Worm (Caenorhabditis elegans) whole organism, young adult: Measurements from ENCODE around the gene T05H4.15.
A peak's percentile ranks its signal among the peaks of the same experiment; 100 is the strongest.

Source experiments
- B0035.1 ChIP-seq: sonication (generic microtip); optimal IDR thresholded peaks from 2 replicates; lab custom pipeline; 2016; ENCODE audit warnings: missing genetic modification characterization, mild to moderate bottlenecking, missing compliant biosample characterization, missing genotype, missing genetic modification reagents
- D2030.7 ChIP-seq: fragments of 200-800 bp; sonication (Bioruptor generic); IDR thresholded peaks from 2 replicates; pipeline ENCODE4 v1.3.6; 2022; ENCODE audit warnings: missing genetic modification reagents, missing genetic modification characterization, missing compliant biosample characterization
- F10E7.11 ChIP-seq: sonication (generic microtip); optimal IDR thresholded peaks from 2 replicates; lab custom pipeline; 2017; ENCODE audit warnings: mild to moderate bottlenecking, missing genetic modification characterization, moderate library complexity, missing compliant biosample characterization
- F33H1.4 ChIP-seq: fragments of 200-800 bp; sonication (Bioruptor generic); IDR thresholded peaks from 2 replicates; pipeline ENCODE4 v1.3.6; 2022; ENCODE audit warnings: missing genetic modification reagents, missing genetic modification characterization, missing compliant biosample characterization
- F39B2.1 ChIP-seq: fragments of 200-800 bp; sonication (Bioruptor generic); IDR thresholded peaks from 2 replicates; pipeline ENCODE4 v1.3.6; 2022; ENCODE audit warnings: missing genetic modification reagents, missing genetic modification characterization, missing compliant biosample characterization
- F55B11.4 ChIP-seq: sonication (generic microtip); optimal IDR thresholded peaks from 2 replicates; lab custom pipeline; 2016; ENCODE audit warnings: missing compliant biosample characterization, missing genetic modification characterization, borderline replicate concordance; ENCODE audit not compliant: insufficient read depth
- K11D2.4 ChIP-seq: fragments of 200-800 bp; sonication (Bioruptor generic); IDR thresholded peaks from 2 replicates; pipeline ENCODE4 v1.3.6; 2022; ENCODE audit warnings: missing genetic modification reagents, missing genetic modification characterization, missing compliant biosample characterization
- Y53G8AR.9 ChIP-seq: fragments of 200-800 bp; sonication (Bioruptor generic); conservative IDR thresholded peaks from 2 replicates; pipeline ENCODE4 v1.3.6; 2022; ENCODE audit warnings: missing genetic modification reagents, missing genetic modification characterization, missing compliant biosample characterization
- Y95B8A.8 ChIP-seq: fragments of 200-800 bp; sonication (Bioruptor generic); IDR thresholded peaks from 2 replicates; pipeline ENCODE4 v1.3.6; 2022; ENCODE audit warnings: missing genetic modification reagents, missing genetic modification characterization, missing compliant biosample characterization
- ZK185.1 ChIP-seq: sonication (generic microtip); optimal IDR thresholded peaks from 2 replicates; lab custom pipeline; 2016; ENCODE audit warnings: mild to moderate bottlenecking, missing genetic modification characterization, missing compliant biosample characterization; ENCODE audit not compliant: poor library complexity, severe bottlenecking
- ama-1 ChIP-seq, 3 experiments: fragments of 150-350 bp in 1 of 3; sonication (generic microtip) in 2 of 3; optimal IDR thresholded peaks; 2 replicates each; lab custom pipeline; 2014 to 2018; ENCODE audit warnings: missing biosample characterization in 2 of 3, missing genetic modification characterization in 2 of 3, missing genetic modification reagents in 2 of 3
- atf-7 ChIP-seq: sonication (generic microtip); optimal IDR thresholded peaks from 2 replicates; lab custom pipeline; 2017; ENCODE audit warnings: mild to moderate bottlenecking, missing genetic modification characterization, missing compliant biosample characterization
- ccch-3 ChIP-seq: fragments of 200-800 bp; sonication (Bioruptor generic); optimal IDR thresholded peaks from 2 replicates; lab custom pipeline; 2018; ENCODE audit warnings: mild to moderate bottlenecking, missing genetic modification characterization, missing compliant biosample characterization
- cebp-1 ChIP-seq, 2 experiments: fragments of 200-800 bp in 1 of 2; sonication (Bioruptor generic) in 1 of 2; sonication (generic microtip) in 1 of 2; IDR thresholded peaks in 1 of 2; optimal IDR thresholded peaks in 1 of 2; 2 replicates each; pipeline versions ENCODE4 v1.3.6 to Lab custom; 2017 to 2022; ENCODE audit warnings: missing compliant biosample characterization in 2 of 2, missing genetic modification characterization in 2 of 2, mild to moderate bottlenecking in 1 of 2, missing genetic modification reagents in 1 of 2, moderate library complexity in 1 of 2
- dox-1 ChIP-seq: fragments of 200-800 bp; sonication (Bioruptor generic); IDR thresholded peaks from 2 replicates; pipeline ENCODE4 v1.3.6; 2022; ENCODE audit warnings: missing genetic modification reagents, missing genetic modification characterization, missing compliant biosample characterization
- efl-1 ChIP-seq: fragments of 150-350 bp; optimal IDR thresholded peaks from 2 replicates; lab custom pipeline; 2014; ENCODE audit warnings: missing biosample characterization, missing genetic modification reagents, missing genetic modification characterization
- ekl-4 ChIP-seq: fragments of 200-800 bp; sonication (Bioruptor generic); IDR thresholded peaks from 2 replicates; pipeline ENCODE4 v1.3.6; 2022; ENCODE audit warnings: missing genetic modification reagents, missing genetic modification characterization, missing compliant biosample characterization
- gei-17 ChIP-seq: fragments of 200-800 bp; sonication (Bioruptor generic); optimal IDR thresholded peaks from 2 replicates; lab custom pipeline; 2018; ENCODE audit warnings: mild to moderate bottlenecking, missing genetic modification characterization, missing compliant biosample characterization
- hlh-12 ChIP-seq: sonication (generic microtip); optimal IDR thresholded peaks from 2 replicates; lab custom pipeline; 2016; ENCODE audit warnings: missing genetic modification characterization, missing compliant biosample characterization
- hmg-1.2 ChIP-seq: fragments of 200-800 bp; sonication (Bioruptor generic); IDR thresholded peaks from 2 replicates; pipeline ENCODE4 v1.3.6; 2022; ENCODE audit warnings: missing genetic modification reagents, missing genetic modification characterization, missing compliant biosample characterization
- lin-26 ChIP-seq: fragments of 200-800 bp; sonication (Bioruptor generic); IDR thresholded peaks from 2 replicates; pipeline ENCODE4 v1.3.6; 2022; ENCODE audit warnings: missing genetic modification reagents, missing genetic modification characterization, missing compliant biosample characterization
- lin-35 ChIP-seq, 3 experiments: fragments of 150-350 bp in 2 of 3; sonication (generic microtip) in 1 of 3; optimal IDR thresholded peaks; 2 replicates each; lab custom pipeline; 2014 to 2018; ENCODE audit warnings: missing biosample characterization in 3 of 3, missing genetic modification characterization in 3 of 3, missing genetic modification reagents in 3 of 3
- lin-40 ChIP-seq: sonication (generic microtip); optimal IDR thresholded peaks from 2 replicates; lab custom pipeline; 2016; ENCODE audit warnings: missing genetic modification characterization, mild to moderate bottlenecking, missing compliant biosample characterization, missing genotype, missing genetic modification reagents
- lin-54 ChIP-seq: fragments of 200-800 bp; sonication (Bioruptor generic); optimal IDR thresholded peaks from 2 replicates; lab custom pipeline; 2018; ENCODE audit warnings: mild to moderate bottlenecking, missing genetic modification characterization, missing compliant biosample characterization
- lir-1 ChIP-seq: fragments of 200-800 bp; sonication (Bioruptor generic); conservative IDR thresholded peaks from 2 replicates; pipeline ENCODE4 v1.3.6; 2022; ENCODE audit warnings: missing genetic modification reagents, missing genetic modification characterization, missing compliant biosample characterization
- lsl-1 ChIP-seq: fragments of 200-800 bp; sonication (Bioruptor generic); optimal IDR thresholded peaks from 2 replicates; lab custom pipeline; 2018; ENCODE audit warnings: mild to moderate bottlenecking, missing genetic modification characterization, moderate library complexity, missing compliant biosample characterization
- madf-6 ChIP-seq: fragments of 200-800 bp; sonication (Bioruptor generic); IDR thresholded peaks from 2 replicates; pipeline ENCODE4 v1.3.6; 2022; ENCODE audit warnings: missing genetic modification reagents, missing genetic modification characterization, missing compliant biosample characterization
- mcd-1 ChIP-seq: fragments of 200-800 bp; sonication (Bioruptor generic); IDR thresholded peaks from 2 replicates; pipeline ENCODE4 v1.3.6; 2022; ENCODE audit warnings: missing genetic modification reagents, missing genetic modification characterization, missing compliant biosample characterization
- mel-28 ChIP-seq: sonication (generic microtip); optimal IDR thresholded peaks from 2 replicates; lab custom pipeline; 2016; ENCODE audit warnings: borderline replicate concordance, mild to moderate bottlenecking, missing genetic modification characterization, missing compliant biosample characterization
- mxl-1 ChIP-seq: sonication (generic microtip); optimal IDR thresholded peaks from 2 replicates; lab custom pipeline; 2016; ENCODE audit warnings: missing genetic modification characterization, missing compliant biosample characterization
- nfyb-1 ChIP-seq: fragments of 200-800 bp; sonication (Bioruptor generic); IDR thresholded peaks from 2 replicates; pipeline ENCODE4 v1.3.6; 2022; ENCODE audit warnings: missing genetic modification reagents, missing genetic modification characterization, missing compliant biosample characterization
- nhr-120 ChIP-seq: fragments of 200-800 bp; sonication (Bioruptor generic); IDR thresholded peaks from 2 replicates; pipeline ENCODE4 v1.3.6; 2022; ENCODE audit warnings: missing genetic modification characterization, missing compliant biosample characterization
- nhr-179 ChIP-seq: sonication (generic microtip); optimal IDR thresholded peaks from 2 replicates; lab custom pipeline; 2016; ENCODE audit warnings: mild to moderate bottlenecking, missing genetic modification characterization, missing compliant biosample characterization
- nhr-80 ChIP-seq: sonication (generic microtip); optimal IDR thresholded peaks from 2 replicates; lab custom pipeline; 2016; ENCODE audit warnings: missing genetic modification characterization, missing compliant biosample characterization
- pbrm-1 ChIP-seq: fragments of 200-800 bp; sonication (Bioruptor generic); IDR thresholded peaks from 2 replicates; pipeline ENCODE4 v1.3.6; 2022; ENCODE audit warnings: missing genetic modification reagents, missing genetic modification characterization, missing compliant biosample characterization
- rpc-1 ChIP-seq, 2 experiments: fragments of 150-350 bp in 1 of 2; sonication (generic microtip) in 1 of 2; optimal IDR thresholded peaks; 2 replicates each; lab custom pipeline; 2014 to 2018; ENCODE audit warnings: missing biosample characterization in 1 of 2, missing genetic modification characterization in 1 of 2, missing genetic modification reagents in 1 of 2, missing genotype in 1 of 2
- sdz-38 ChIP-seq: sonication (generic microtip); optimal IDR thresholded peaks from 2 replicates; lab custom pipeline; 2016; ENCODE audit warnings: missing genotype, missing genetic modification characterization, missing compliant biosample characterization
- snpc-4 ChIP-seq, 5 experiments: fragments of 150-350 bp in 1 of 5; sonication (generic microtip) in 4 of 5; optimal IDR thresholded peaks; 2 replicates each; lab custom pipeline; 2014 to 2018; ENCODE audit warnings: missing genetic modification characterization in 5 of 5, missing biosample characterization in 3 of 5, antibody characterized with exemption in 2 of 5, mild to moderate bottlenecking in 2 of 5, missing compliant biosample characterization in 2 of 5, missing genotype in 2 of 5, moderate library complexity in 2 of 5, missing genetic modification reagents in 1 of 5
- sptf-2 ChIP-seq: fragments of 200-800 bp; sonication (Bioruptor generic); optimal IDR thresholded peaks from 2 replicates; lab custom pipeline; 2018; ENCODE audit warnings: mild to moderate bottlenecking, missing genetic modification characterization, missing compliant biosample characterization
- tbx-9 ChIP-seq: sonication (generic microtip); optimal IDR thresholded peaks from 2 replicates; lab custom pipeline; 2016; ENCODE audit warnings: borderline replicate concordance, missing genetic modification characterization, inconsistent platforms, missing compliant biosample characterization
- zfh-2 ChIP-seq: fragments of 200-800 bp; sonication (Bioruptor generic); conservative IDR thresholded peaks from 2 replicates; pipeline ENCODE4 v1.3.6; 2022; ENCODE audit warnings: missing genetic modification reagents, missing genetic modification characterization, missing compliant biosample characterization
- ztf-18 ChIP-seq: sonication (generic microtip); optimal IDR thresholded peaks from 2 replicates; lab custom pipeline; 2016; ENCODE audit warnings: missing genotype, mild to moderate bottlenecking, missing genetic modification characterization, missing compliant biosample characterization
- ztf-22 ChIP-seq: fragments of 200-800 bp; sonication (Bioruptor generic); optimal IDR thresholded peaks from 2 replicates; lab custom pipeline; 2018; ENCODE audit warnings: mild to moderate bottlenecking, missing genetic modification characterization, moderate library complexity, missing compliant biosample characterization
- ztf-26 ChIP-seq: sonication (generic microtip); optimal IDR thresholded peaks from 2 replicates; lab custom pipeline; 2017; ENCODE audit warnings: missing genetic modification characterization, missing compliant biosample characterization
- ztf-6 ChIP-seq: fragments of 200-800 bp; sonication (Bioruptor generic); IDR thresholded peaks from 2 replicates; pipeline ENCODE4 v1.3.6; 2022; ENCODE audit warnings: missing genetic modification reagents, missing genetic modification characterization, missing compliant biosample characterization

The T05H4.15 gene

DNA sequence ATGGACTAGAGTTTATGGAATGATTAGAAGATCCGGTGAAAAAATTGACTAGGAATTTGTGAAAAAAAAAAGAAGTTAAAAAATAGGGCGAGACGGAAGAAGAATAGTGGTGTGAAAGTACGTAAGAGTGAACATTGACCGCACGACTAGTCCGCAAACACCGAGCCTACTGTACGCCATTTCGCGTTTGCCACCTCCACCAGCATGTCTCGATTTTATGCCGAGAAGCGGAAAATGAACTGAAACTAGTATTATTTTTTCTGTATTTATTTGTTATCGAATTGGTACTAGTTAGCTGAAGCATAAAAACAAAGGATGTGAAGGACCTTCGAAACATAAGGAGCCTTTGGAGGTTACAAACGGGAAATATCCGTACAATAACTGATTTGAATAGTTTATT, 14.1 kb downstream of the T05H4.15 start:
- peak; percentile 28; the same call in 1 of the 2 replicates for TF ChIP-seq hmg-1.2 (GFP tag; lab: Robert Waterston, UW)
- TF ChIP-seq K11D2.4, result peak; percentile 37; the same call in 1 of the 2 replicates
- no peak for TF ChIP-seq cebp-1 (GFP tag; IDR thresholded peaks at IDR 0.05; lab: Robert Waterston, UW)
- peak; percentile 27 for TF ChIP-seq cebp-1 (tag; optimal IDR thresholded peaks at IDR 0.05; lab: Kevin White, UChicago)
- no peak for TF ChIP-seq gei-17 (GFP tag; lab: Kevin White, UChicago)
- TF ChIP-seq ekl-4 (GFP tag; lab: Robert Waterston, UW), result peak; percentile 24; the same call in 1 of the 2 replicates
- no peak for TF ChIP-seq lin-26 (GFP tag; lab: Robert Waterston, UW)
- peak; percentile 13; the same call in 1 of the 2 replicates for TF ChIP-seq D2030.7 (GFP tag; lab: Robert Waterston, UW)
- TF ChIP-seq ama-1 (optimal IDR thresholded peaks at IDR 0.05; lab: Kevin White, UChicago), result peak; percentile 5
- TF ChIP-seq ama-1 (GFP tag; optimal IDR thresholded peaks at IDR 0.05; lab: Kevin White, UChicago), result no peak
- TF ChIP-seq ztf-6, result peak; percentile 37; the same call in 1 of the 2 replicates
- no peak for TF ChIP-seq ccch-3
- TF ChIP-seq ZK185.1 (tag; lab: Kevin White, UChicago), result peak; percentile 19
- 0 out of 2 replicates have a peak, but pooled peaks have one; percentile 45 for TF ChIP-seq Y95B8A.8 (GFP tag; lab: Robert Waterston, UW)
- TF ChIP-seq mxl-1 (tag; lab: Kevin White, UChicago), result no peak
- 0 out of 2 replicates have a peak, but pooled peaks have one; percentile 27 for TF ChIP-seq Y53G8AR.9 (GFP tag; lab: Robert Waterston, UW)
- TF ChIP-seq lir-1 (GFP tag; lab: Robert Waterston, UW), result no peak
- no peak for TF ChIP-seq sdz-38 (tag; lab: Kevin White, UChicago)
- TF ChIP-seq snpc-4 (GFP tag; optimal IDR thresholded peaks at IDR 0.05; lab: Kevin White, UChicago), result no peak
- peak in 1 of 4 experiments; percentile 5 for TF ChIP-seq snpc-4 (tag; optimal IDR thresholded peaks at IDR 0.05; lab: Kevin White, UChicago)
- TF ChIP-seq tbx-9 (tag; lab: Kevin White, UChicago), result no peak
- TF ChIP-seq dox-1 (GFP tag; lab: Robert Waterston, UW), result 0 out of 2 replicates have a peak, but pooled peaks have one; percentile 10
- TF ChIP-seq F55B11.4 (tag; lab: Kevin White, UChicago), result no peak
- peak; percentile 37; the same call in 1 of the 2 replicates for TF ChIP-seq F33H1.4
- peak; percentile 16 for TF ChIP-seq nhr-80
- TF ChIP-seq mcd-1, result peak; percentile 39; the same call in 1 of the 2 replicates
- TF ChIP-seq zfh-2, result no peak
- peak; percentile 25 for TF ChIP-seq lin-54 (GFP tag; lab: Kevin White, UChicago)
- 0 out of 2 replicates have a peak, but pooled peaks have one; percentile 50 for TF ChIP-seq nfyb-1 (GFP tag; lab: Robert Waterston, UW)
- TF ChIP-seq ztf-26 (tag; lab: Kevin White, UChicago), result no peak
- TF ChIP-seq madf-6 (GFP tag; lab: Robert Waterston, UW), result peak; percentile 52; the same call in 1 of the 2 replicates
- peak; percentile 53 for TF ChIP-seq lsl-1 (GFP tag; lab: Kevin White, UChicago)
- TF ChIP-seq rpc-1 (optimal IDR thresholded peaks at IDR 0.05; lab: Kevin White, UChicago), result no peak
- TF ChIP-seq rpc-1 (tag; optimal IDR thresholded peaks at IDR 0.05; lab: Kevin White, UChicago), result no peak

DNA sequence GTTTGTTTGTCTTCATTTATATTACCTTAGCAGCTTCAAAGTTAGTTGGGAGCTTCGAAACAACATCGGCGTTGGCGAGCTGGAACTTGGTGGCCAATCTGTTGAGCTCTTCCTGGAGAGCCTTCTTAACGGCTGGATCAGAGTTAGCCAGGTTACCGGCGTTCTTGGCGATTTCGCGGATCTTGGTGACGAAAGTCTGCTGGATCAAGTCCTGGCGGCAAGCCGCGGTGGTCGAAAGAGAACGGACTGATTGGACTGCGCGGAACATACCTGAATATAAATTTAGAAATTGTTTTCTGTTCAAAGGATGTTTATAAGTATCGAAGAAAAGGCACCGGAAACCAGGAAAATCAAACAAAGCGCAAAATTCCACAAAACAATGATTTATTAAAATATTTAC, 14.7 kb downstream of the T05H4.15 start, which contains the start of gene atp-4:
TSS of gene atp-4 (minus strand) at position 270 of the 400 bp plus-strand sequence.
- TF ChIP-seq hlh-12 (no peak), pbrm-1 (GFP tag; lab: Robert Waterston, UW) (no peak), sptf-2 (GFP tag; lab: Kevin White, UChicago) (no peak), nhr-120 (GFP tag; lab: Robert Waterston, UW) (no peak), ztf-18 (tag; lab: Kevin White, UChicago) (no peak), nhr-179 (no peak), nhr-80 (no peak), ZK185.1 (tag; lab: Kevin White, UChicago) (no peak), lin-35 (GFP tag; optimal IDR thresholded peaks at IDR 0.05; lab: Kevin White, UChicago) (no peak), Y95B8A.8 (GFP tag; lab: Robert Waterston, UW) (0 out of 2 replicates have a peak, but pooled peaks have one; percentile 24), B0035.1 (no peak), gei-17 (GFP tag; lab: Kevin White, UChicago) (no peak), lin-26 (GFP tag; lab: Robert Waterston, UW) (peak; percentile 46; the same call in 1 of the 2 replicates), lin-40 (no peak), F10E7.11 (tag; lab: Kevin White, UChicago) (no peak), mel-28 (no peak), mcd-1 (no peak), efl-1 (GFP tag; lab: Kevin White, UChicago) (no peak), atf-7 (tag; lab: Kevin White, UChicago) (no peak), ztf-22 (no peak), F39B2.1 (no peak)
